Worm (Caenorhabditis elegans) whole organism, L2 larva: ENCODE results near the gene exc-1.

ENCODE experiments used
- R02D3.7 ChIP-seq: fragments of 150-350 bp; optimal IDR thresholded peaks from 2 replicates; lab custom pipeline; 2014; ENCODE audit warnings: missing biosample characterization, missing genetic modification characterization
- ZK546.5 ChIP-seq: sonication (generic microtip); optimal IDR thresholded peaks from 2 replicates; lab custom pipeline; 2017; ENCODE audit warnings: missing biosample characterization, missing genetic modification characterization
- aly-2 ChIP-seq: fragments of 150-350 bp; optimal IDR thresholded peaks from 2 replicates; lab custom pipeline; 2014; ENCODE audit warnings: missing biosample characterization, missing genetic modification characterization
- ama-1 ChIP-seq: fragments of 150-350 bp; optimal IDR thresholded peaks from 2 replicates; lab custom pipeline; 2018; ENCODE audit warnings: inconsistent platforms
- ceh-16 ChIP-seq: fragments of 150-350 bp; optimal IDR thresholded peaks from 2 replicates; lab custom pipeline; 2014; ENCODE audit warnings: missing biosample characterization, missing genetic modification characterization
- egl-27 ChIP-seq: sonication (generic microtip); optimal IDR thresholded peaks from 3 replicates; lab custom pipeline; 2017; ENCODE audit warnings: missing biosample characterization, missing genetic modification reagents, missing genetic modification characterization
- elt-3 ChIP-seq: sonication (generic microtip); optimal IDR thresholded peaks from 2 replicates; lab custom pipeline; 2017; ENCODE audit warnings: missing biosample characterization, missing genetic modification characterization
- lin-11 ChIP-seq: fragments of 150-350 bp; sonication (generic microtip); optimal IDR thresholded peaks from 2 replicates; lab custom pipeline; 2014; ENCODE audit warnings: missing biosample characterization, missing genetic modification characterization, inconsistent platforms, mixed read lengths
- lsy-2 ChIP-seq, 2 experiments: fragments of 150-350 bp in 1 of 2; sonication (generic microtip) in 1 of 2; optimal IDR thresholded peaks; 2 replicates each; lab custom pipeline; 2014 to 2017; ENCODE audit warnings: missing biosample characterization in 2 of 2, missing genetic modification characterization in 2 of 2
- mab-5 ChIP-seq: fragments of 150-350 bp; optimal IDR thresholded peaks from 2 replicates; lab custom pipeline; 2014; ENCODE audit warnings: missing biosample characterization, missing genetic modification characterization
- nhr-11 ChIP-seq: fragments of 150-350 bp; optimal IDR thresholded peaks from 2 replicates; lab custom pipeline; 2014; ENCODE audit warnings: missing biosample characterization, missing genetic modification characterization
- nhr-12 ChIP-seq: fragments of 150-350 bp; optimal IDR thresholded peaks from 2 replicates; lab custom pipeline; 2014; ENCODE audit warnings: missing biosample characterization, missing genetic modification characterization
- nhr-237 ChIP-seq: fragments of 150-350 bp; optimal IDR thresholded peaks from 2 replicates; lab custom pipeline; 2014; ENCODE audit warnings: missing biosample characterization, missing genetic modification characterization
- unc-62 ChIP-seq: fragments of 150-350 bp; optimal IDR thresholded peaks from 2 replicates; lab custom pipeline; 2014; ENCODE audit warnings: missing biosample characterization, missing genetic modification reagents, missing genetic modification characterization

DNA sequence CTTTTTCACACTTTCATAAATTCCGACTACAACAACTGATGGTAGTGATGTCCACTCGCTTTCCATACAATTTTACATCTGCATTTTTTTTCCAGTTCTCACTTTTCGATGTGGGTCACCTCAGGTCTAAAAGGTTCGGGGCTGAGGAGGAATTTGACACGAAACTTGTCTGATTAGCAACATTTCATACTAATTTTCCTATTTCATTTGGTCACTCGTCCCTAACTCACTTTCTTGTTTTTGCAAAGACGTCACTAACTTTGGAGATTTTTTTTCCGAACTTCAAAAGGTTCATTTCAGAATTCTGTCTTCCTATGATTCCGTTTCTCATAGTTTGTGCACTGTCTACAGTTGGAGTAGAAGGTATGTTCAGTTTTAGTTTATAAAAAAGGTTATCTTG is 10.6 kb upstream of the exc-1 start, which contains the start of gene H13N06.2:
- TF ChIP-seq nhr-12, result no peak
- TF ChIP-seq lsy-2 (tag; optimal IDR thresholded peaks at IDR 0.05; lab: Kevin White, UChicago), result no peak
- no peak for TF ChIP-seq aly-2
- TF ChIP-seq mab-5 (tag; lab: Kevin White, UChicago), result no peak
- TF ChIP-seq ceh-16, result no peak
- no peak for TF ChIP-seq R02D3.7 (tag; lab: Kevin White, UChicago)
- no peak for TF ChIP-seq lin-11 (tag; lab: Kevin White, UChicago)
- TF ChIP-seq ama-1 (lab: Kevin White, UChicago), result no peak
- no peak for TF ChIP-seq elt-3 (tag; lab: Kevin White, UChicago)
- TF ChIP-seq unc-62, result no peak
- TF ChIP-seq ZK546.5 (tag; lab: Kevin White, UChicago), result no peak
- no peak for TF ChIP-seq nhr-11 (tag; lab: Kevin White, UChicago)
- TF ChIP-seq egl-27 (tag; lab: Kevin White, UChicago), result no peak
- TF ChIP-seq nhr-237 (tag; lab: Kevin White, UChicago), result no peak
